Worm (Caenorhabditis elegans) whole organism, L4 larva: ENCODE results near the gene C09G9.3.

Source experiments
- F10B5.3 ChIP-seq: sonication (generic microtip); optimal IDR thresholded peaks from 2 replicates; lab custom pipeline; 2016; ENCODE audit warnings: mild to moderate bottlenecking, missing genetic modification characterization, missing compliant biosample characterization
- F26F4.8 ChIP-seq: fragments of 200-800 bp; sonication (Bioruptor generic); conservative IDR thresholded peaks from 2 replicates; pipeline ENCODE4 v1.3.6; 2022; ENCODE audit warnings: missing genetic modification characterization, missing compliant biosample characterization
- F37D6.2 ChIP-seq: sonication (generic microtip); optimal IDR thresholded peaks from 2 replicates; lab custom pipeline; 2016; ENCODE audit warnings: mild to moderate bottlenecking, missing genetic modification characterization, missing compliant biosample characterization
- F44E2.7 ChIP-seq: fragments of 200-800 bp; sonication (Bioruptor generic); IDR thresholded peaks from 2 replicates; pipeline ENCODE4 v2.1.2; 2022; ENCODE audit warnings: missing genetic modification characterization, missing compliant biosample characterization
- T20F7.1 ChIP-seq: fragments of 200-800 bp; sonication (Bioruptor generic); optimal IDR thresholded peaks from 2 replicates; lab custom pipeline; 2018; ENCODE audit warnings: mild to moderate bottlenecking, missing genetic modification characterization, missing compliant biosample characterization
- T26A8.4 ChIP-seq: fragments of 200-800 bp; sonication (Bioruptor generic); IDR thresholded peaks from 2 replicates; pipeline ENCODE4 v1.3.6; 2022; ENCODE audit warnings: missing genetic modification characterization, missing compliant biosample characterization
- Y48G9A.11 ChIP-seq: fragments of 200-800 bp; sonication (Bioruptor generic); IDR thresholded peaks from 2 replicates; pipeline ENCODE4 v1.3.6; 2022; ENCODE audit warnings: missing genetic modification reagents, missing genetic modification characterization, missing compliant biosample characterization
- Y5F2A.4 ChIP-seq: fragments of 200-800 bp; sonication (Bioruptor generic); optimal IDR thresholded peaks from 2 replicates; lab custom pipeline; 2018; ENCODE audit warnings: mild to moderate bottlenecking, missing genetic modification characterization, missing compliant biosample characterization
- aha-1 ChIP-seq: fragments of 150-350 bp; peaks from one replicate; lab custom pipeline; 2014; ENCODE audit warnings: missing biosample characterization, missing genetic modification characterization
- aly-2 ChIP-seq: sonication (generic microtip); optimal IDR thresholded peaks from 2 replicates; lab custom pipeline; 2018; ENCODE audit warnings: missing biosample characterization, missing genetic modification characterization
- ama-1 ChIP-seq: fragments of 150-350 bp; optimal IDR thresholded peaks from 2 replicates; lab custom pipeline; 2014; ENCODE audit warnings: inconsistent platforms, mixed read lengths
- arid-1 ChIP-seq: fragments of 200-800 bp; sonication (Bioruptor generic); conservative IDR thresholded peaks from 2 replicates; pipeline ENCODE4 v1.3.6; 2022; ENCODE audit warnings: missing genetic modification reagents, missing genetic modification characterization, missing compliant biosample characterization
- attf-4 ChIP-seq: sonication (generic microtip); optimal IDR thresholded peaks from 3 replicates; lab custom pipeline; 2017; ENCODE audit warnings: missing biosample characterization, missing genetic modification characterization
- ceh-20 ChIP-seq: fragments of 200-800 bp; sonication (Bioruptor generic); IDR thresholded peaks from 2 replicates; pipeline ENCODE4 v1.3.6; 2022; ENCODE audit warnings: missing genetic modification reagents, missing genetic modification characterization, missing compliant biosample characterization
- ceh-28 ChIP-seq: fragments of 150-350 bp; optimal IDR thresholded peaks from 2 replicates; lab custom pipeline; 2014; ENCODE audit warnings: missing biosample characterization, missing genetic modification reagents, missing genetic modification characterization
- ces-1 ChIP-seq: fragments of 150-350 bp; sonication (generic microtip); optimal IDR thresholded peaks from 4 replicates; lab custom pipeline; 2014; ENCODE audit warnings: missing biosample characterization, missing genetic modification reagents, missing genetic modification characterization
- daf-16 ChIP-seq, 3 experiments: sonication (generic microtip); optimal IDR thresholded peaks; 2 replicates each; lab custom pipeline; 2016 to 2017; ENCODE audit warnings: missing genetic modification characterization in 3 of 3, missing genetic modification reagents in 3 of 3, mild to moderate bottlenecking in 2 of 3, missing compliant biosample characterization in 2 of 3, missing biosample characterization in 1 of 3, moderate library complexity in 1 of 3
- dmd-6 ChIP-seq: fragments of 200-800 bp; sonication (Bioruptor generic); IDR thresholded peaks from 2 replicates; pipeline ENCODE4 v1.3.6; 2022; ENCODE audit warnings: missing genetic modification reagents, missing genetic modification characterization, missing compliant biosample characterization
- dmd-8 ChIP-seq: fragments of 200-800 bp; sonication (Bioruptor generic); IDR thresholded peaks from 2 replicates; pipeline ENCODE4 v1.3.6; 2022; ENCODE audit warnings: missing genetic modification characterization, missing compliant biosample characterization
- dpl-1 ChIP-seq: fragments of 150-350 bp; optimal IDR thresholded peaks from 2 replicates; lab custom pipeline; 2014; ENCODE audit warnings: missing biosample characterization, missing genetic modification reagents, missing genetic modification characterization
- duxl-1 ChIP-seq: sonication (generic microtip); optimal IDR thresholded peaks from 2 replicates; lab custom pipeline; 2016; ENCODE audit warnings: mild to moderate bottlenecking, missing genetic modification characterization, moderate library complexity, missing compliant biosample characterization; ENCODE audit not compliant: poor library complexity
- fkh-10 ChIP-seq: fragments of 150-350 bp; optimal IDR thresholded peaks from 2 replicates; lab custom pipeline; 2014; ENCODE audit warnings: missing biosample characterization, missing genetic modification reagents, missing genetic modification characterization
- fos-1 ChIP-seq: fragments of 150-350 bp; optimal IDR thresholded peaks from 2 replicates; lab custom pipeline; 2014; ENCODE audit warnings: missing biosample characterization, missing genetic modification characterization
- hif-1 ChIP-seq, 2 experiments: sonication (generic microtip); optimal IDR thresholded peaks; 2 replicates each; lab custom pipeline; 2016 to 2017; ENCODE audit warnings: missing compliant biosample characterization in 2 of 2, missing genetic modification characterization in 2 of 2, missing genetic modification reagents in 2 of 2, missing genotype in 2 of 2, mild to moderate bottlenecking in 1 of 2
- hlh-11 ChIP-seq: fragments of 200-800 bp; sonication (Bioruptor generic); optimal IDR thresholded peaks from 2 replicates; lab custom pipeline; 2018; ENCODE audit warnings: mild to moderate bottlenecking, missing genetic modification characterization, missing compliant biosample characterization
- jun-1 ChIP-seq: fragments of 150-350 bp; optimal IDR thresholded peaks from 2 replicates; lab custom pipeline; 2014; ENCODE audit warnings: missing biosample characterization, missing genetic modification reagents, missing genetic modification characterization
- lin-13 ChIP-seq: fragments of 150-350 bp; optimal IDR thresholded peaks from 2 replicates; lab custom pipeline; 2014; ENCODE audit warnings: missing biosample characterization, missing genetic modification reagents, missing genetic modification characterization
- lin-15B ChIP-seq: fragments of 150-350 bp; sonication (generic microtip); optimal IDR thresholded peaks from 3 replicates; lab custom pipeline; 2014; ENCODE audit warnings: missing biosample characterization, missing genetic modification characterization
- lin-29 ChIP-seq: fragments of 200-800 bp; sonication (Bioruptor generic); IDR thresholded peaks from 2 replicates; pipeline ENCODE4 v1.3.6; 2022; ENCODE audit warnings: missing genetic modification reagents, missing genetic modification characterization, missing compliant biosample characterization
- lin-38 ChIP-seq: fragments of 200-800 bp; sonication (Bioruptor generic); IDR thresholded peaks from 2 replicates; pipeline ENCODE4 v1.3.6; 2022; ENCODE audit warnings: missing genetic modification reagents, missing genetic modification characterization, missing compliant biosample characterization
- lsy-2 ChIP-seq, 2 experiments: fragments of 150-350 bp in 1 of 2; sonication (generic microtip) in 1 of 2; optimal IDR thresholded peaks; 2 replicates each; lab custom pipeline; 2014 to 2017; ENCODE audit warnings: missing biosample characterization in 2 of 2, missing genetic modification characterization in 2 of 2
- madf-9 ChIP-seq: fragments of 200-800 bp; sonication (Bioruptor generic); conservative IDR thresholded peaks from 2 replicates; pipeline ENCODE4 v1.3.6; 2022; ENCODE audit warnings: missing genetic modification reagents, missing genetic modification characterization, missing compliant biosample characterization
- mep-1 ChIP-seq: fragments of 150-350 bp; sonication (generic microtip); optimal IDR thresholded peaks from 3 replicates; lab custom pipeline; 2014; ENCODE audit warnings: missing biosample characterization, missing genetic modification characterization
- mxl-2 ChIP-seq: fragments of 200-800 bp; sonication (Bioruptor generic); conservative IDR thresholded peaks from 2 replicates; pipeline ENCODE4 v1.3.6; 2022; ENCODE audit warnings: missing genetic modification reagents, missing genetic modification characterization, missing compliant biosample characterization
- mxl-3 ChIP-seq: fragments of 200-800 bp; sonication (Bioruptor generic); optimal IDR thresholded peaks from 2 replicates; lab custom pipeline; 2018; ENCODE audit warnings: mild to moderate bottlenecking, missing genetic modification characterization, missing compliant biosample characterization
- nhr-102 ChIP-seq: sonication (generic microtip); optimal IDR thresholded peaks from 2 replicates; lab custom pipeline; 2016; ENCODE audit warnings: mild to moderate bottlenecking, missing genetic modification characterization, moderate library complexity, missing compliant biosample characterization
- nhr-11 ChIP-seq: fragments of 150-350 bp; optimal IDR thresholded peaks from 2 replicates; lab custom pipeline; 2014; ENCODE audit warnings: missing biosample characterization, missing genetic modification characterization
- nhr-28 ChIP-seq: fragments of 150-350 bp; optimal IDR thresholded peaks from 2 replicates; lab custom pipeline; 2014; ENCODE audit warnings: missing biosample characterization, missing genetic modification characterization
- nhr-48 ChIP-seq: sonication (generic microtip); optimal IDR thresholded peaks from 2 replicates; lab custom pipeline; 2016; ENCODE audit warnings: mild to moderate bottlenecking, missing genetic modification characterization, missing compliant biosample characterization
- pqm-1 ChIP-seq: sonication (generic microtip); optimal IDR thresholded peaks from 2 replicates; lab custom pipeline; 2017; ENCODE audit warnings: missing biosample characterization, missing genetic modification characterization
- rbr-2 ChIP-seq: sonication (generic microtip); optimal IDR thresholded peaks from 2 replicates; lab custom pipeline; 2016; ENCODE audit warnings: missing genotype, missing genetic modification characterization, missing compliant biosample characterization
- sdz-12 ChIP-seq: fragments of 200-800 bp; sonication (Bioruptor generic); optimal IDR thresholded peaks from 2 replicates; lab custom pipeline; 2018; ENCODE audit warnings: mild to moderate bottlenecking, missing genetic modification characterization, missing compliant biosample characterization
- snpc-1.2 ChIP-seq: fragments of 200-800 bp; sonication (Bioruptor generic); IDR thresholded peaks from 2 replicates; pipeline ENCODE4 v1.3.6; 2022; ENCODE audit warnings: missing genetic modification reagents, missing genetic modification characterization, missing compliant biosample characterization
- snpc-4 ChIP-seq: fragments of 150-350 bp; optimal IDR thresholded peaks from 2 replicates; lab custom pipeline; 2014; ENCODE audit warnings: missing biosample characterization, missing genetic modification characterization
- spr-3 ChIP-seq: fragments of 200-800 bp; sonication (Bioruptor generic); optimal IDR thresholded peaks from 2 replicates; lab custom pipeline; 2018; ENCODE audit warnings: mild to moderate bottlenecking, missing genetic modification characterization, missing compliant biosample characterization
- tag-97 ChIP-seq: fragments of 200-800 bp; sonication (Bioruptor generic); IDR thresholded peaks from 2 replicates; pipeline ENCODE4 v1.3.6; 2022; ENCODE audit warnings: missing genetic modification characterization, missing compliant biosample characterization
- ztf-7 ChIP-seq: fragments of 150-350 bp; optimal IDR thresholded peaks from 2 replicates; lab custom pipeline; 2014; ENCODE audit warnings: missing biosample characterization, missing genetic modification characterization

Gene C09G9.3

DNA sequence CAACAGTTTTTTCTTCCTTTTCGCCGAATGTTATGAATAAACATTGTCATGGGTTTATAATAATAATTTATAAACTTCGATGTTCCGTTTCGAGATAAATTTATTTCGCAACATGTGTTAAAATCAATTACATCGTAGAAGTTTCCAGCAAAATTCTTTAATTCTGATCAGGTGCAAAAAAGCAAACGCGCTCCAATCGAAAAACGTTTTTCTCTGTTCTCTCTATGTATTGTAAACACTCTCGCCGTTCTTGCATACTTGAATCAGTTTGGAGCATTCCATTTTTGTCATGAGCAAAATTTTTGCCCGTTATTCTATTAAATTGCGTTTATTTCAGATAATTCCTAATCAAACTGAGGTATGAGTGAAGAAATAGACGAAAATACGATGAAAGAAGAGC lies 20.9 kb upstream of the C09G9.3 start, which contains the start of gene rad-54.L2 (continued):
- TF ChIP-seq lin-15B (tag; lab: Kevin White, UChicago) = peak; percentile 15
- peak; percentile 53; the same call in 1 of the 2 replicates for TF ChIP-seq arid-1 (GFP tag; lab: Robert Waterston, UW)
- TF ChIP-seq nhr-28 (tag; lab: Kevin White, UChicago) = peak; percentile 59
- TF ChIP-seq lin-38 (GFP tag; lab: Robert Waterston, UW) = peak; percentile 87
- TF ChIP-seq ama-1 (lab: Kevin White, UChicago) = peak; percentile 72
- no peak for TF ChIP-seq mxl-2 (GFP tag; lab: Robert Waterston, UW)
- peak; percentile 12 for TF ChIP-seq pqm-1 (tag; lab: Kevin White, UChicago)
- peak; percentile 5 for TF ChIP-seq ztf-7 (tag; lab: Kevin White, UChicago)
- peak in 1 of 2 experiments; percentile 82 for TF ChIP-seq lsy-2 (tag; optimal IDR thresholded peaks at IDR 0.05; lab: Kevin White, UChicago)
- TF ChIP-seq rbr-2 (tag; lab: Kevin White, UChicago) = peak; percentile 60

DNA sequence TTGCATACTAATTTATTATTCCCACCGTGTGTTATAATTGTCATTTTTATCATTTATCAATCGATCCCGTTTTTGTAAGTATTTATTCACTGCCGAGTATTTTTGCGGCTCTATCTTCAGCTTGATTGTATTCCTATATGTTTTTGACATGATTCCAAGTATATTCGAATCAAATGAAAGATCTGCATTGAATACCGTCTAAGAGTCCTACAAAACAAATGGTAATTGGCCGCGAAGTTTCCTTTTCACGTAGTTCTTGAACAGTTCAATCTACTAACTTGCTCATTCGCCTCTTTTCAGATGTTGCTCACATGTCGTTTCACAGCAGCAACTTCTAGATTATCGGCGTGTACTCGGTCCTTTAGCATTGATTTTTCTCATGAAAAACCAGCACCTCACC lies 19.7 kb upstream of the C09G9.3 start, which contains the start of gene C27B7.2:
C27B7.2 (plus strand) TSS at position 301 of the 400 bp plus-strand sequence.
- TF ChIP-seq F26F4.8 (GFP tag; lab: Robert Waterston, UW) (no peak), mxl-2 (GFP tag; lab: Robert Waterston, UW) (no peak), jun-1 (tag; lab: Kevin White, UChicago) (no peak), dmd-8 (0 out of 2 replicates have a peak, but pooled peaks have one; percentile 30), dpl-1 (GFP tag; lab: Kevin White, UChicago) (no peak), snpc-1.2 (no peak), T26A8.4 (GFP tag; lab: Robert Waterston, UW) (0 out of 2 replicates have a peak, but pooled peaks have one; percentile 25), Y48G9A.11 (GFP tag; lab: Robert Waterston, UW) (peak; percentile 46; the same call in 1 of the 2 replicates), aha-1 (peak; percentile 43), snpc-4 (tag; lab: Kevin White, UChicago) (no peak), mxl-3 (GFP tag; lab: Kevin White, UChicago) (no peak)

DNA sequence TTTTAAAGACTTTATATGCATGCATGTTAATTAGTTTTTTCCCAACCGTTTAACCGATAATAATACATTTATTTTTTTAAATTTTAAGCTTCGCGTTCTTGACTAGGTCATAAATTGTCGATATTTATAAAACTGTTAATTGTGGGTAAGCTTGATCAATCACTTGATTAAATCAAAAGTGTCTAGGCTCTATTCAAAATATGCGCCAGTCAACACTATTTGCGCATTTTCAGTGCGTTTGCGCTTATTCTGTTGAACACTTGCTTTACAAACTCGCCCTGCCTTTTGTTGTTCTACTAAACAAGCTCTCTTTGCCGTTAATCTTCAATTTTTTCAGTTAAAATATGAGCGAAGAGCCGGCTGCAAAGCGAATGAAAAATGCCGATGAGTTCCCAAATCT lies 18.3 kb upstream of the C09G9.3 start, which contains the start of gene spr-2:
spr-2 (plus strand) TSS at position 332 of the 400 bp plus-strand sequence.
- TF ChIP-seq Y5F2A.4 (GFP tag; lab: Kevin White, UChicago) (no peak), fkh-10 (GFP tag; lab: Kevin White, UChicago) (no peak), F44E2.7 (GFP tag; lab: Robert Waterston, UW) (no peak), sdz-12 (no peak), hif-1 (tag; optimal IDR thresholded peaks at IDR 0.05; lab: Kevin White, UChicago) (no peak), T20F7.1 (GFP tag; lab: Kevin White, UChicago) (peak; percentile 79), madf-9 (GFP tag; lab: Robert Waterston, UW) (no peak), hlh-11 (tag; lab: Kevin White, UChicago) (no peak), mxl-3 (GFP tag; lab: Kevin White, UChicago) (peak; percentile 44), spr-3 (GFP tag; lab: Kevin White, UChicago) (peak; percentile 32), mep-1 (tag; lab: Kevin White, UChicago) (peak; percentile 79), nhr-11 (peak; percentile 65), dpl-1 (GFP tag; lab: Kevin White, UChicago) (peak; percentile 86), fos-1 (tag; lab: Kevin White, UChicago) (no peak), F37D6.2 (tag; lab: Kevin White, UChicago) (peak; percentile 35), aly-2 (tag; lab: Kevin White, UChicago) (no peak), lin-29 (GFP tag; lab: Robert Waterston, UW) (no peak), dmd-8 (no peak), duxl-1 (tag; lab: Kevin White, UChicago) (peak; percentile 35), nhr-48 (tag; lab: Kevin White, UChicago) (peak; percentile 26), ceh-28 (tag; lab: Kevin White, UChicago) (no peak), lin-13 (peak; percentile 19), tag-97 (no peak), dmd-6 (GFP tag; lab: Robert Waterston, UW) (0 out of 2 replicates have a peak, but pooled peaks have one; percentile 27), nhr-28 (tag; lab: Kevin White, UChicago) (peak; percentile 38), nhr-102 (peak; percentile 68), ceh-20 (GFP tag; lab: Robert Waterston, UW) (no peak), F10B5.3 (tag; lab: Kevin White, UChicago) (no peak), attf-4 (tag; lab: Kevin White, UChicago) (no peak), daf-16 (GFP tag; optimal IDR thresholded peaks at IDR 0.05; lab: Kevin White, UChicago) (peak; percentile 7 to 34), daf-16 (tag; optimal IDR thresholded peaks at IDR 0.05; lab: Kevin White, UChicago) (peak; percentile 62), ces-1 (GFP tag; lab: Kevin White, UChicago) (no peak)
